Worm (Caenorhabditis elegans): ENCODE results near the gene C06A1.7.

C06A1.7 gene

DNA sequence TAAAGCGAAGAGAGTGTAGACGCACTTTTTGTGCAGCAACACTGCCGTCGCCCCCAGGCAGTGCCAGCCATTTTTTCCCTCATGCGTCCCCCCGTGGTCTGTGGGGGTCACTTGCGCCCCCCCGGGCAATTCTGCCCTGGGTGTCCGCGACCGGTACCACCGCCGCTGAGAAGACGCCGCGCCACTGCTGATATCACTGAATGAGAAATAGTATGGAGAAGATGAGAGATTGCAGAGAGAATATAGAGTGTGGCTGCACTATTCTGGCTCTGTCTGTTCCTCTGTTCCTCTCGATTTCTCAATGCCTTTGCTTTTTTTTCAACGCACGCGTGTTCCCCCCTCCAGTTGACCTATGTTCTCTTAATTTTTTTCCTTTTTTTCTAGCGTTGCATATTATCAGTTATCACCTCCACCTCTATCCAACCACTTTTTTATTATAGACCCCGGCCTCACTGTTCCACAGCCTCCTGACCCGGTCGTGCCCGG is 37.0 kb upstream of the C06A1.7 start, which contains the start of gene mab-10:
TSS of gene mab-10 (plus strand) at position 436 of the 486 bp plus-strand sequence.
- TF ChIP-seq elt-4 (tag; optimal IDR thresholded peaks at IDR 0.05) (peak; percentile 49), fax-1 (tag; optimal IDR thresholded peaks at IDR 0.05) (peak; percentile 14), dmd-4 (tag; optimal IDR thresholded peaks at IDR 0.05; ENCODE audit: borderline replicate concordance) (no peak)

DNA sequence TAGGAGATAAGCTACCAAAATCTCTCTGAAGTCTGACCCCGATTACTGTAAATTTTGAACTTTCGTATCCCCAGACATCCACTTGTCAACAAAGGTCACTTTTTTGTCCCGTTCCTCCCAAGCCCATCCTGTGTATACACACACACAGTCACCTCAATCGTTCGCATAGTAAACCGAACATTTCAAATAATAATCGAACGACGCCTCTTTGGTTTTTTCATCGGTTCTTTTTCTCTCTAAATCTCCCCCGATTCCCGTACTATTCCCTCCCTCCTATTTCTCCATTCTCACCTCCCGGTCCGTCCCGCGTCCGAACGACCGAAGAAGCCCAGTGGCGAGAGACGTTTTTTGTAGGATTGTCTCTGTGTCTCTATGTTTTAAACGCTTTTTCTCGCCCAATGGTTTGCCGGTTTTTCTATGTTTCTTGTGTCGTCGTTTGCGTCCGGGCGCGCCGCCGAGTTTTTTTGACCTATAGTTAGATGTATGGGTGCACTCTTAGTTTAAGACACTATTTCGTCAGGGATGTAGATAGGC is 35.4 kb upstream of the C06A1.7 start:
- TF ChIP-seq sox-4 (tag; optimal IDR thresholded peaks at IDR 0.05) = no peak
- TF ChIP-seq hlh-6 (tag; optimal IDR thresholded peaks at IDR 0.05) = peak; percentile 19

DNA sequence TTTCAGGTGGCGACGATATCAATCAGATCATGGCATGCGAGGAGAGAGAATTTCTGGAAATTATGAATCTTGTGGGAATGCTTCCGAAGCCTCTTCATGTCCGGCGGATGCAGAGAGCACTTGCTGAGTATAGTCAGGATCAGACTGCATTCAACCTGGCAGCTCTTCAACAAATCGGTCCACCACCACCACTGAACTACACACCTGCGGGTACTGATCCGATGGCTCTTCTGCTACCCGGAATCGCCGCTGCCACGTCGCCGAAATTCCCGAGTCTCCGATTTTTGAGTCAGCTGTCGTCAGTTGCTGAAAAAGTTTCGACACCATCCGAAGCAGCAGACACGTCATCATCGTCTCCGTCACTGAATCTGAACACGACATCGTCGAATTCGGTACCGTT is 33.8 kb upstream of the C06A1.7 start:
- TF ChIP-seq ceh-34 (tag; optimal IDR thresholded peaks at IDR 0.05) = no peak
- TF ChIP-seq unc-42 (tag; optimal IDR thresholded peaks at IDR 0.05) = no peak
- TF ChIP-seq hlh-8 (tag; optimal IDR thresholded peaks at IDR 0.05) = no peak
- TF ChIP-seq T23F11.4 (GFP tag; optimal IDR thresholded peaks at IDR 0.05) = no peak
- no peak for TF ChIP-seq hlh-15 (tag; optimal IDR thresholded peaks at IDR 0.05)
- no peak for TF ChIP-seq ahr-1 (tag; optimal IDR thresholded peaks at IDR 0.05)
- no peak for TF ChIP-seq dve-1 (tag; optimal IDR thresholded peaks at IDR 0.05)
- TF ChIP-seq ref-2 (tag; optimal IDR thresholded peaks at IDR 0.05) = no peak
- TF ChIP-seq unc-86 (tag; optimal IDR thresholded peaks at IDR 0.05) = no peak
- no peak for TF ChIP-seq ceh-14 (tag; optimal IDR thresholded peaks at IDR 0.05)
- TF ChIP-seq syd-9 (tag; optimal IDR thresholded peaks at IDR 0.05) = no peak
- TF ChIP-seq pqm-1 (tag; optimal IDR thresholded peaks at IDR 0.05) = no peak
- no peak for TF ChIP-seq ceh-48 (tag; optimal IDR thresholded peaks at IDR 0.05)
- TF ChIP-seq elt-2 (tag; optimal IDR thresholded peaks at IDR 0.05) = no peak

DNA sequence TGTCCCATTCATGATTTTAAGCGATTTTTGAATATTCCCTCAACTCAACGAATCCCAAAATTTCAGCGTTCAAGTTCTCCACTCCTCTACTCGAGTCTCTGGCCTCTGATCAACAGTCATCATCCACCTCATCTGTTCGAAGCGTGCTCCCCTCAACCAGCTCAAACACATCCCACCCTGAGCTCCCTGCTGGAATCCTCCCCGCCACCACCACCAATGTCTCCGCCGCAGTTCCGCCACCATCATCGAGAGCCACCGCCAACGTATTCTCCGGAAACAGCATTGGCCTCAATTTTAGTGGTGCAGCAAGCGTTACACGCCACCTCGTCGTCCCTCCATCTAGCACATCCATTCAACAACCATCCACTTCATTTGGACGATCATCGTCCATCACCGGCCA is 33.1 kb upstream of the C06A1.7 start:
- TF ChIP-seq che-1 (tag; optimal IDR thresholded peaks at IDR 0.05) = no peak
- TF ChIP-seq dmd-4 (tag; optimal IDR thresholded peaks at IDR 0.05; ENCODE audit: borderline replicate concordance) = no peak
- no peak for TF ChIP-seq tbx-2 (tag; optimal IDR thresholded peaks at IDR 0.05)
- no peak for TF ChIP-seq lim-6 (tag; optimal IDR thresholded peaks at IDR 0.05)
- no peak for TF ChIP-seq ztf-16 (tag; optimal IDR thresholded peaks at IDR 0.05)
- no peak for TF ChIP-seq ceh-6 (GFP tag; optimal IDR thresholded peaks at IDR 0.05)
- no peak for TF ChIP-seq sox-4 (tag; optimal IDR thresholded peaks at IDR 0.05)
- no peak for TF ChIP-seq nfya-1 (tag; optimal IDR thresholded peaks at IDR 0.05)
- no peak for TF ChIP-seq nhr-232 (tag; optimal IDR thresholded peaks at IDR 0.05)
- TF ChIP-seq ets-4 (tag; optimal IDR thresholded peaks at IDR 0.05) = no peak
- no peak for TF ChIP-seq ceh-22 (tag; optimal IDR thresholded peaks at IDR 0.05)
- no peak for TF ChIP-seq ceh-24 (tag; optimal IDR thresholded peaks at IDR 0.05)
- no peak for TF ChIP-seq K02D7.2 (tag; optimal IDR thresholded peaks at IDR 0.05)
- no peak for TF ChIP-seq pqm-1 (tag; optimal IDR thresholded peaks at IDR 0.05)
- no peak for TF ChIP-seq hlh-30 (tag; optimal IDR thresholded peaks at IDR 0.05; ENCODE audit: insufficient read depth)
- no peak for TF ChIP-seq hlh-8 (tag; optimal IDR thresholded peaks at IDR 0.05)
- no peak for TF ChIP-seq syd-9 (tag; optimal IDR thresholded peaks at IDR 0.05)

DNA sequence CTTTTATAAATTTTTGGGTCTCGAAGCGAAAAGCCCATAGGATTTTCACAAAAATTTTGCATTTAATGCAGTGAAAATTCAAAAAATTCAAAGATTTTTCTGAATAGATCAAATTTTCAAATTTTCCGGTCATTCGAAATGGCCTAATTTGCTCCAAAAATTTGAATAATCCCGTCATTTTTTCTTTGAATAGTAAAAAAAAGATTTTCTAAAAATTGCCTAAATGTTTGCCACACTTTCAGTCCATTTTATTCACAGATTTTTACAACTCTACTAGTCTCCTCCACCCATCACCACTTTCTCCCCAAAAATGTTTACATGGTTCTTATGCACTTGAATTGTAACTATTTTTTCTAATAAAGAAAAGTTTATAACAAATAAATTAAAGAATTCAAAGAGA is 30.7 kb upstream of the C06A1.7 start:
- TF ChIP-seq hlh-8 (tag; optimal IDR thresholded peaks at IDR 0.05) = no peak
- TF ChIP-seq pha-4 (tag; optimal IDR thresholded peaks at IDR 0.05) = no peak
- TF ChIP-seq gmeb-2 (tag; optimal IDR thresholded peaks at IDR 0.05) = no peak
- TF ChIP-seq lin-11 (tag; optimal IDR thresholded peaks at IDR 0.05) = no peak

Data from whole organism, late embryonic.